Fruit fly (Drosophila melanogaster) whole organism, prepupa: ENCODE results near the gene CG42789.
A peak's percentile ranks its signal among the peaks of the same experiment; 100 is the strongest.

Experiments used
- CG3032 ChIP-seq: fragments of 200-800 bp; optimal IDR thresholded peaks from 2 replicates; lab custom pipeline; 2019; ENCODE audit warnings: missing biosample characterization, mild to moderate bottlenecking, missing genetic modification characterization, moderate library complexity
- CG32006 ChIP-seq: fragments of 200-800 bp; sonication (Bioruptor generic); optimal IDR thresholded peaks from 3 replicates; lab custom pipeline; 2017; ENCODE audit warnings: missing biosample characterization, mild to moderate bottlenecking, missing genetic modification characterization
- CG34406 ChIP-seq: fragments of 200-800 bp; sonication (Bioruptor generic); optimal IDR thresholded peaks from 3 replicates; lab custom pipeline; 2016; ENCODE audit warnings: missing biosample characterization, missing genetic modification characterization
- CG6276 ChIP-seq: fragments of 200-800 bp; sonication (Bioruptor generic); optimal IDR thresholded peaks from 2 replicates; lab custom pipeline; 2017; ENCODE audit warnings: missing biosample characterization, mild to moderate bottlenecking, missing genetic modification characterization
- CG6854 ChIP-seq: fragments of 200-800 bp; sonication (Bioruptor generic); optimal IDR thresholded peaks from 2 replicates; lab custom pipeline; 2017; ENCODE audit warnings: missing biosample characterization, mild to moderate bottlenecking, missing genetic modification characterization
- CG7368 ChIP-seq: fragments of 200-800 bp; sonication (Bioruptor generic); optimal IDR thresholded peaks from 3 replicates; lab custom pipeline; 2016; ENCODE audit warnings: missing biosample characterization, missing genetic modification characterization
- CG8632 ChIP-seq: fragments of 200-800 bp; sonication (Bioruptor generic); optimal IDR thresholded peaks from 3 replicates; lab custom pipeline; 2016; ENCODE audit warnings: missing biosample characterization, missing genetic modification characterization
- CG9139 ChIP-seq: fragments of 200-800 bp; sonication (Bioruptor generic); optimal IDR thresholded peaks from 3 replicates; lab custom pipeline; 2017; ENCODE audit warnings: missing biosample characterization, mild to moderate bottlenecking, missing genetic modification characterization
- Sox102F ChIP-seq: fragments of 200-800 bp; sonication (Bioruptor generic); optimal IDR thresholded peaks from 2 replicates; lab custom pipeline; 2016; ENCODE audit warnings: missing biosample characterization, mild to moderate bottlenecking, missing genetic modification characterization
- Sox15 ChIP-seq: fragments of 200-800 bp; sonication (Bioruptor generic); optimal IDR thresholded peaks from 3 replicates; lab custom pipeline; 2016; ENCODE audit warnings: missing biosample characterization, missing genetic modification characterization
- cyc ChIP-seq: fragments of 200-800 bp; sonication (Bioruptor generic); optimal IDR thresholded peaks from 3 replicates; lab custom pipeline; 2016; ENCODE audit warnings: missing biosample characterization, missing genetic modification characterization
- fd85E ChIP-seq: fragments of 200-800 bp; sonication (Bioruptor generic); optimal IDR thresholded peaks from 3 replicates; lab custom pipeline; 2016; ENCODE audit warnings: missing biosample characterization, missing genetic modification characterization
- vri ChIP-seq: fragments of 200-800 bp; sonication (Bioruptor generic); optimal IDR thresholded peaks from 3 replicates; lab custom pipeline; 2016; ENCODE audit warnings: missing biosample characterization, mild to moderate bottlenecking, missing genetic modification characterization

DNA sequence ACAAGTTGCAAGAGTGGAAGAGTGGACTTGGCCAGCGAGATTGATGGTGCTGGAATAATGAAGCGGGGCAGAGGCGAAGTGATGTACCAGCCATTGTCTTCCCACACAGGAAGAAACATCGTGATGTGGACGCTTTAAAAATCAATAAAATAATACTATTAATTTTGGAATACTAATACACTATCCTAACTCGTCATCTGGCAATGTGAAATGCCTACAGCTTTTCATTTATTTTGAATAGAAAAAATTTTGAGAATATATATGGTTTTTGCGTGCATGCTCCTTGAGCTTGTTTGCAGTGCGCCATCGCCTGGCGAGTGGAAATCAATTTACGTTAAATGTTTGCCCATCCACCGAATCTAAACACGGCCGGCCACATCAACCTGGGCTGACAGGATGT lies 47.9 kb upstream of the CG42789 start:
- TF ChIP-seq cyc (no peak), CG8632 (GFP tag; lab: Kevin White, UChicago) (peak; percentile 29), CG9139 (peak; percentile 18), CG6854 (GFP tag; lab: Kevin White, UChicago) (no peak), CG34406 (GFP tag; lab: Kevin White, UChicago) (peak; percentile 14), CG6276 (GFP tag; lab: Kevin White, UChicago) (peak; percentile 22), Sox102F (GFP tag; lab: Kevin White, UChicago) (no peak), CG7368 (GFP tag; lab: Kevin White, UChicago) (no peak), CG3032 (tag; lab: Kevin White, UChicago) (peak; percentile 63), vri (GFP tag; lab: Kevin White, UChicago) (no peak), fd85E (GFP tag; lab: Kevin White, UChicago) (no peak), Sox15 (GFP tag; lab: Kevin White, UChicago) (no peak), CG32006 (GFP tag; lab: Kevin White, UChicago) (peak; percentile 79)
